Worm (Caenorhabditis elegans): ENCODE measurements around the gene viro-2.

- TF ChIP-seq flt-1 (GFP tag; IDR thresholded peaks at IDR 0.05) = no peak
- no peak for TF ChIP-seq tab-1 (GFP tag; IDR thresholded peaks at IDR 0.05)
Measured at ce11 chrIII:7107965-7108364, 20.7 kb upstream of the viro-2 start, which contains the start of gene odd-1.
